Fruit fly (Drosophila melanogaster) whole organism, prepupa: ENCODE data around the gene Ret.
A peak's percentile ranks its signal among the peaks of the same experiment; 100 is the strongest.

ENCODE experiments used
- Blimp-1 ChIP-seq: fragments of 200-800 bp; sonication (Bioruptor generic); optimal IDR thresholded peaks from 3 replicates; lab custom pipeline; 2017; ENCODE audit warnings: missing biosample characterization, missing genetic modification characterization, mild to moderate bottlenecking, moderate library complexity, missing genetic modification reagents
- CG10631 ChIP-seq: fragments of 200-800 bp; sonication (Bioruptor generic); optimal IDR thresholded peaks from 2 replicates; lab custom pipeline; 2016; ENCODE audit warnings: missing biosample characterization, missing genetic modification characterization
- CG11294 ChIP-seq: fragments of 200-800 bp; sonication (Bioruptor generic); IDR thresholded peaks from 2 replicates; pipeline ENCODE4 v1.3.6; 2022; ENCODE audit warnings: missing biosample characterization, missing genetic modification characterization
- CG11762 ChIP-seq: fragments of 200-800 bp; sonication (Bioruptor generic); optimal IDR thresholded peaks from 3 replicates; lab custom pipeline; 2016; ENCODE audit warnings: missing biosample characterization, missing genetic modification characterization; ENCODE audit not compliant: insufficient read depth
- CG11902 ChIP-seq: fragments of 200-800 bp; sonication (Bioruptor generic); optimal IDR thresholded peaks from 3 replicates; lab custom pipeline; 2016; ENCODE audit warnings: missing biosample characterization, missing genetic modification characterization
- CG15336 ChIP-seq: fragments of 200-800 bp; sonication (Bioruptor generic); IDR thresholded peaks from 2 replicates; pipeline ENCODE4 v1.3.6; 2022; ENCODE audit warnings: missing biosample characterization, missing genetic modification characterization
- CG16779 ChIP-seq: fragments of 200-800 bp; sonication (Bioruptor generic); optimal IDR thresholded peaks from 3 replicates; lab custom pipeline; 2017; ENCODE audit warnings: missing biosample characterization, mild to moderate bottlenecking, missing genetic modification characterization
- CG3032 ChIP-seq: fragments of 200-800 bp; optimal IDR thresholded peaks from 2 replicates; lab custom pipeline; 2019; ENCODE audit warnings: missing biosample characterization, mild to moderate bottlenecking, missing genetic modification characterization, moderate library complexity
- CG31627 ChIP-seq: fragments of 200-800 bp; sonication (Bioruptor generic); optimal IDR thresholded peaks from 3 replicates; lab custom pipeline; 2016; ENCODE audit warnings: missing biosample characterization, missing genetic modification characterization
- CG32006 ChIP-seq: fragments of 200-800 bp; sonication (Bioruptor generic); optimal IDR thresholded peaks from 3 replicates; lab custom pipeline; 2017; ENCODE audit warnings: missing biosample characterization, mild to moderate bottlenecking, missing genetic modification characterization
- CG3919 ChIP-seq: fragments of 200-800 bp; sonication (Bioruptor generic); optimal IDR thresholded peaks from 3 replicates; lab custom pipeline; 2016; ENCODE audit warnings: missing biosample characterization, missing genetic modification characterization
- CG6163 ChIP-seq: fragments of 200-800 bp; sonication (Bioruptor generic); IDR thresholded peaks from 3 replicates; pipeline ENCODE4 v1.3.6; 2022; ENCODE audit warnings: missing biosample characterization, missing genetic modification characterization
- CG6276 ChIP-seq: fragments of 200-800 bp; sonication (Bioruptor generic); optimal IDR thresholded peaks from 2 replicates; lab custom pipeline; 2017; ENCODE audit warnings: missing biosample characterization, mild to moderate bottlenecking, missing genetic modification characterization
- CG6792 ChIP-seq: fragments of 200-800 bp; sonication (Bioruptor generic); optimal IDR thresholded peaks from 3 replicates; lab custom pipeline; 2016; ENCODE audit warnings: missing biosample characterization, missing genetic modification characterization
- CG6808 ChIP-seq: fragments of 200-800 bp; sonication (Bioruptor generic); optimal IDR thresholded peaks from 3 replicates; lab custom pipeline; 2017; ENCODE audit warnings: missing biosample characterization, missing genetic modification characterization, mild to moderate bottlenecking, moderate library complexity, missing genetic modification reagents
- CG6854 ChIP-seq: fragments of 200-800 bp; sonication (Bioruptor generic); optimal IDR thresholded peaks from 2 replicates; lab custom pipeline; 2017; ENCODE audit warnings: missing biosample characterization, mild to moderate bottlenecking, missing genetic modification characterization
- CG7368 ChIP-seq: fragments of 200-800 bp; sonication (Bioruptor generic); optimal IDR thresholded peaks from 3 replicates; lab custom pipeline; 2016; ENCODE audit warnings: missing biosample characterization, missing genetic modification characterization
- CG8119 ChIP-seq: fragments of 200-800 bp; sonication (Bioruptor generic); IDR thresholded peaks from 3 replicates; pipeline ENCODE4 v1.3.6; 2022; ENCODE audit warnings: missing biosample characterization, missing genetic modification characterization
- CG8319 ChIP-seq: fragments of 200-800 bp; sonication (Bioruptor generic); optimal IDR thresholded peaks from 3 replicates; lab custom pipeline; 2016; ENCODE audit warnings: missing biosample characterization, missing genetic modification characterization
- CG9139 ChIP-seq: fragments of 200-800 bp; sonication (Bioruptor generic); optimal IDR thresholded peaks from 3 replicates; lab custom pipeline; 2017; ENCODE audit warnings: missing biosample characterization, mild to moderate bottlenecking, missing genetic modification characterization
- Eip75B ChIP-seq: fragments of 200-800 bp; sonication (Bioruptor generic); optimal IDR thresholded peaks from 3 replicates; lab custom pipeline; 2016; ENCODE audit warnings: missing biosample characterization, missing genetic modification characterization
- Eip93F ChIP-seq: fragments of 200-800 bp; sonication (Bioruptor generic); optimal IDR thresholded peaks from 2 replicates; lab custom pipeline; 2016; ENCODE audit warnings: missing biosample characterization, mild to moderate bottlenecking, missing genetic modification characterization
- Ets21C ChIP-seq: fragments of 200-800 bp; sonication (Bioruptor generic); optimal IDR thresholded peaks from 3 replicates; lab custom pipeline; 2016; ENCODE audit warnings: missing biosample characterization, missing genetic modification characterization
- Gug ChIP-seq: fragments of 200-800 bp; sonication (Bioruptor generic); IDR thresholded peaks from 2 replicates; pipeline ENCODE4 v1.3.6; 2022; ENCODE audit warnings: missing biosample characterization, missing genetic modification characterization
- Hr38 ChIP-seq: sonication (Bioruptor generic); optimal IDR thresholded peaks from 2 replicates; lab custom pipeline; 2016; ENCODE audit warnings: missing biosample characterization, missing genetic modification characterization
- Hr4 ChIP-seq: fragments of 200-800 bp; sonication (Bioruptor generic); optimal IDR thresholded peaks from 3 replicates; lab custom pipeline; 2016; ENCODE audit warnings: missing biosample characterization, missing genetic modification characterization
- Met ChIP-seq: fragments of 200-800 bp; sonication (Bioruptor generic); optimal IDR thresholded peaks from 3 replicates; lab custom pipeline; 2016; ENCODE audit warnings: missing biosample characterization, missing genetic modification characterization
- Smox ChIP-seq: fragments of 200-800 bp; sonication (Bioruptor generic); optimal IDR thresholded peaks from 3 replicates; lab custom pipeline; 2016; ENCODE audit warnings: missing biosample characterization, missing genetic modification characterization
- Sox102F ChIP-seq: fragments of 200-800 bp; sonication (Bioruptor generic); optimal IDR thresholded peaks from 2 replicates; lab custom pipeline; 2016; ENCODE audit warnings: missing biosample characterization, mild to moderate bottlenecking, missing genetic modification characterization
- Sox14 ChIP-seq: fragments of 200-800 bp; sonication (Bioruptor generic); optimal IDR thresholded peaks from 3 replicates; lab custom pipeline; 2016; ENCODE audit warnings: missing biosample characterization, missing genetic modification characterization
- Sox15 ChIP-seq: fragments of 200-800 bp; sonication (Bioruptor generic); optimal IDR thresholded peaks from 3 replicates; lab custom pipeline; 2016; ENCODE audit warnings: missing biosample characterization, missing genetic modification characterization
- acj6 ChIP-seq: fragments of 200-800 bp; sonication (Bioruptor generic); optimal IDR thresholded peaks from 3 replicates; lab custom pipeline; 2016; ENCODE audit warnings: missing biosample characterization, missing genetic modification characterization
- dac ChIP-seq: fragments of 200-800 bp; sonication (Bioruptor generic); optimal IDR thresholded peaks from 2 replicates; lab custom pipeline; 2017; ENCODE audit warnings: missing biosample characterization, mild to moderate bottlenecking, missing genetic modification characterization
- dsx ChIP-seq: fragments of 200-800 bp; optimal IDR thresholded peaks from 3 replicates; lab custom pipeline; 2019; ENCODE audit warnings: missing biosample characterization, mild to moderate bottlenecking, missing genetic modification characterization, moderate library complexity; ENCODE audit not compliant: poor library complexity, severe bottlenecking
- eg ChIP-seq: fragments of 200-800 bp; sonication (Bioruptor generic); IDR thresholded peaks from 3 replicates; pipeline ENCODE4 v1.3.6; 2022; ENCODE audit warnings: missing biosample characterization, missing genetic modification characterization
- esn ChIP-seq: fragments of 200-800 bp; sonication (Bioruptor generic); optimal IDR thresholded peaks from 2 replicates; lab custom pipeline; 2016; ENCODE audit warnings: missing biosample characterization, mild to moderate bottlenecking, missing genetic modification characterization, moderate library complexity
- fd85E ChIP-seq: fragments of 200-800 bp; sonication (Bioruptor generic); optimal IDR thresholded peaks from 3 replicates; lab custom pipeline; 2016; ENCODE audit warnings: missing biosample characterization, missing genetic modification characterization
- fkh ChIP-seq: fragments of 200-800 bp; sonication (Bioruptor generic); optimal IDR thresholded peaks from 3 replicates; lab custom pipeline; 2017; ENCODE audit warnings: missing biosample characterization, mild to moderate bottlenecking, missing genetic modification characterization, moderate library complexity
- net ChIP-seq: fragments of 200-800 bp; sonication (Bioruptor generic); optimal IDR thresholded peaks from 3 replicates; lab custom pipeline; 2016; ENCODE audit warnings: missing biosample characterization, missing genetic modification characterization
- pdm3 ChIP-seq: fragments of 200-800 bp; sonication (Bioruptor generic); optimal IDR thresholded peaks from 3 replicates; lab custom pipeline; 2016; ENCODE audit warnings: missing biosample characterization, missing genetic modification characterization
- salr ChIP-seq, 2 experiments: fragments of 200-800 bp; sonication (Bioruptor generic); optimal IDR thresholded peaks; 3 replicates each; lab custom pipeline; 2016 to 2018; ENCODE audit warnings: missing biosample characterization in 2 of 2, missing genetic modification characterization in 2 of 2, mild to moderate bottlenecking in 1 of 2
- ss ChIP-seq, 2 experiments: fragments of 200-800 bp; sonication (Bioruptor generic); optimal IDR thresholded peaks; 2 replicates in 1 of 2; 3 replicates in 1 of 2; lab custom pipeline; 2017 to 2018; ENCODE audit warnings: mild to moderate bottlenecking in 2 of 2, missing biosample characterization in 2 of 2, missing genetic modification characterization in 2 of 2, moderate library complexity in 1 of 2
- svp ChIP-seq: fragments of 200-800 bp; sonication (Bioruptor generic); peaks from one replicate; lab custom pipeline; 2016; ENCODE audit warnings: missing biosample characterization, missing genetic modification characterization
- vri ChIP-seq: fragments of 200-800 bp; sonication (Bioruptor generic); optimal IDR thresholded peaks from 3 replicates; lab custom pipeline; 2016; ENCODE audit warnings: missing biosample characterization, mild to moderate bottlenecking, missing genetic modification characterization

The Ret gene

DNA sequence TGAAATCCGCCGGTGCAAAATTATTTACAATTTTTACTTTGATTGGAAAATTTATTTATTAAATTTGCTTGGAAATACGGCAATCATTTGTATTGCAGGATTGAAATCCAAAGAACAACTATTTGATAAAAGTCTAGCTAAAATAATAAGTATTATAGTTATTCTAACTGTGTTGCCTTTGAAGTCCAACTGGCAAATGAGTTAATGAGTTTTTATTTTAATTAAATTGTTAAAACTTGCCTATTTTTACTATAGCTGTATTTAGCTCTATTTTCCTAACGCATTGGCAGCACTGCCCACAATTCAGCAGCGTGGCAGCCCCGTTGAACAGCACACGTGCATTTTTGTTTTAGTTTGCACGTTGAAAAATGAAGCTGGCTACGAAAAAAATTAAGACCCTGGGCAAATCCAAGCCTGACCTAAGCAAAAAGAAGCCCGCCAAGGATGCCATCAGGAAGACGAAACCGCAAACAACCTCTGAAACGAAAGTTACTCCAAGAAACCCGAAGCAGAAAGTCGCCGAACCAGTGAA, 35.2 kb downstream of the Ret start, which contains the start of gene Noc2 (continued):
- TF ChIP-seq net (GFP tag; lab: Kevin White, UChicago) (peak; percentile 5), Hr4 (GFP tag; lab: Kevin White, UChicago) (peak; percentile 54), pdm3 (GFP tag; lab: Kevin White, UChicago) (peak; percentile 56), CG11902 (GFP tag; lab: Kevin White, UChicago) (peak; percentile 36), CG16779 (tag; lab: Kevin White, UChicago) (no peak), CG31627 (peak; percentile 67), CG8319 (GFP tag; lab: Kevin White, UChicago) (peak; percentile 11), CG6163 (GFP tag; lab: Robert Waterston, UW) (peak; percentile 37; the same call in 2 of the 3 replicates), CG32006 (GFP tag; lab: Kevin White, UChicago) (peak; percentile 60), CG11762 (peak; percentile 29), CG9139 (GFP tag; lab: Kevin White, UChicago) (no peak), CG6854 (GFP tag; lab: Kevin White, UChicago) (no peak), CG3032 (peak; percentile 54), fd85E (GFP tag; lab: Kevin White, UChicago) (no peak), Gug (0 out of 2 replicates have a peak, but pooled peaks have one; percentile 20), ss (GFP tag; optimal IDR thresholded peaks at IDR 0.05; lab: Kevin White, UChicago) (no peak), svp (GFP tag; lab: Kevin White, UChicago) (no peak), CG15336 (GFP tag; lab: Robert Waterston, UW) (no peak), CG10631 (GFP tag; lab: Kevin White, UChicago) (peak; percentile 68), eg (GFP tag; lab: Robert Waterston, UW) (peak; percentile 71), CG7368 (GFP tag; lab: Kevin White, UChicago) (no peak), dsx (no peak), acj6 (peak; percentile 59), salr (GFP tag; optimal IDR thresholded peaks at IDR 0.05; lab: Kevin White, UChicago) (peak in 1 of 2 experiments; percentile 30), Ets21C (GFP tag; lab: Kevin White, UChicago) (no peak), Eip93F (GFP tag; lab: Kevin White, UChicago) (peak; percentile 46), Hr38 (GFP tag; lab: Kevin White, UChicago) (no peak), Sox15 (GFP tag; lab: Kevin White, UChicago) (peak; percentile 41), CG6792 (GFP tag; lab: Kevin White, UChicago) (peak; percentile 11), Eip75B (peak; percentile 42)

- TF ChIP-seq CG11762 (no peak), CG6163 (GFP tag; lab: Robert Waterston, UW) (0 out of 3 replicates have a peak, but pooled peaks have one; percentile 14)
- TF ChIP-seq, all 60 proteins: peak for 1
These were observed 35.7 kb downstream of the Ret start, which contains the start of gene Nbr for dm6 chr2L:21162875-21163274. TSS of gene Nbr (minus strand) at chr2L:21163083.

DNA sequence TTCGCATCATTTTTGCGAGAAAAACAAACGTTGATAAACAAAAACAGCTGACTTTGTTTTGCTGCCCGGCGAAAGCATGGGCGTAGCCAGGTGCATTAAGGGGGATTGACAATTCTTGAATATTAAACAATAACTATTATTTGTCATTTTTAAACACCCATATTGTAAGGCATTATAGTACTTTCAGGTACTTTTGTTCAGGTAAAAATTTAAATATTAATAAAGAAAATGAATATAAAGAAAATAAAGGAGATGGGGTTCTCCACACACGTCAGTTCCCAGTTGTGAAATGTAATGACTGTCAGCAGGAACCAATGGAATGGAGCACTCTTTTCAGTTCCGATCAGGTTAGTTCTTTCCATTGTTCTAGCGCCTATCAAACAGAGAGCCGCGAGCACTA, 40.0 kb downstream of the Ret start, which contains the start of the genes Coq3 and Pld3:
Gene Coq3 (minus strand): TSS at position 58 of the 400 bp plus-strand sequence.
Gene Pld3 (plus strand): TSS at position 294 of the 400 bp plus-strand sequence.
- peak; percentile 88; the same call in 2 of the 3 replicates for TF ChIP-seq CG8119
- TF ChIP-seq CG3919 (GFP tag; lab: Kevin White, UChicago): peak; percentile 96
- peak; percentile 88 for TF ChIP-seq Gug
- peak; percentile 94 for TF ChIP-seq CG31627
- TF ChIP-seq svp (GFP tag; lab: Kevin White, UChicago): no peak
- peak; percentile 90 for TF ChIP-seq CG8319 (GFP tag; lab: Kevin White, UChicago)
- peak; percentile 93 for TF ChIP-seq Hr4 (GFP tag; lab: Kevin White, UChicago)
- TF ChIP-seq Ets21C (GFP tag; lab: Kevin White, UChicago): peak; percentile 90
- peak; percentile 96 for TF ChIP-seq Sox102F
- peak; percentile 80 for TF ChIP-seq CG9139 (GFP tag; lab: Kevin White, UChicago)
- TF ChIP-seq Smox (GFP tag; lab: Kevin White, UChicago): peak; percentile 95
- peak; percentile 96 for TF ChIP-seq Sox14 (GFP tag; lab: Kevin White, UChicago)
- TF ChIP-seq ss (GFP tag; optimal IDR thresholded peaks at IDR 0.05; lab: Kevin White, UChicago): peak; percentile 78 to 89
- peak; percentile 96 for TF ChIP-seq CG10631 (GFP tag; lab: Kevin White, UChicago)
- TF ChIP-seq Eip75B: peak; percentile 94
- peak; percentile 76 for TF ChIP-seq Blimp-1 (GFP tag; lab: Kevin White, UChicago)
- peak; percentile 97 for TF ChIP-seq esn (GFP tag; lab: Kevin White, UChicago)
- TF ChIP-seq CG6854 (GFP tag; lab: Kevin White, UChicago): peak; percentile 87
- TF ChIP-seq CG6276 (GFP tag; lab: Kevin White, UChicago): no peak
- peak; percentile 74 for TF ChIP-seq fd85E (GFP tag; lab: Kevin White, UChicago)
- peak; percentile 94 for TF ChIP-seq Met (GFP tag; lab: Kevin White, UChicago)
- peak; percentile 92 for TF ChIP-seq CG32006 (GFP tag; lab: Kevin White, UChicago)
- peak; percentile 94 for TF ChIP-seq vri (GFP tag; lab: Kevin White, UChicago)
- peak; percentile 95 for TF ChIP-seq pdm3 (GFP tag; lab: Kevin White, UChicago)
- TF ChIP-seq CG6808 (GFP tag; lab: Kevin White, UChicago): peak; percentile 89
- TF ChIP-seq fkh (GFP tag; lab: Kevin White, UChicago): peak; percentile 80
- peak; percentile 87 for TF ChIP-seq dac (GFP tag; lab: Kevin White, UChicago)
- peak; percentile 86 for TF ChIP-seq CG11294 (GFP tag; lab: Robert Waterston, UW)
- peak; percentile 84 for TF ChIP-seq Sox15 (GFP tag; lab: Kevin White, UChicago)
- peak; percentile 97 for TF ChIP-seq acj6
